Fruit fly (Drosophila melanogaster): ENCODE measurements around the gene Myb.
A peak's percentile ranks its signal among the peaks of the same experiment; 100 is the strongest.

The Myb gene

dm6 chrX:15889780-15890608, 32.4 kb upstream of the Myb start, which contains the start of the genes MSBP and CG15916 (continued):
- peak; percentile 66 for TF ChIP-seq CG1024 (GFP tag; IDR thresholded peaks at IDR 0.05)
- no peak for TF ChIP-seq CG33213 (GFP tag; optimal IDR thresholded peaks at IDR 0.05)
- no peak for TF ChIP-seq NfI (GFP tag; optimal IDR thresholded peaks at IDR 0.05)
- no peak for TF ChIP-seq CG31388 (GFP tag; optimal IDR thresholded peaks at IDR 0.05)
- TF ChIP-seq CG10431 (GFP tag; optimal IDR thresholded peaks at IDR 0.05): peak; percentile 18
- no peak for TF ChIP-seq CG30431 (GFP tag; optimal IDR thresholded peaks at IDR 0.05)
- TF ChIP-seq jing (GFP tag; optimal IDR thresholded peaks at IDR 0.05): no peak
- no peak for TF ChIP-seq pros (GFP tag; optimal IDR thresholded peaks at IDR 0.05)
- TF ChIP-seq Spps (tag; optimal IDR thresholded peaks at IDR 0.05): no peak
- peak; percentile 13 for TF ChIP-seq Dek (tag; optimal IDR thresholded peaks at IDR 0.05)
- TF ChIP-seq vfl (GFP tag; optimal IDR thresholded peaks at IDR 0.05): no peak
- TF ChIP-seq zfh2 (GFP tag; optimal IDR thresholded peaks at IDR 0.05): no peak
- TF ChIP-seq nmo (GFP tag; optimal IDR thresholded peaks at IDR 0.05): peak; percentile 70
- TF ChIP-seq lov (optimal IDR thresholded peaks at IDR 0.05): no peak
- no peak for TF ChIP-seq lov (GFP tag; IDR thresholded peaks at IDR 0.05)
- TF ChIP-seq CG10366 (GFP tag; IDR thresholded peaks at IDR 0.05): no peak
- no peak for TF ChIP-seq ro (GFP tag; IDR thresholded peaks at IDR 0.05)
- TF ChIP-seq lola (GFP tag; optimal IDR thresholded peaks at IDR 0.05): peak in 2 of 3 experiments; percentile 44 to 85
- no peak for TF ChIP-seq tgo (GFP tag; IDR thresholded peaks at IDR 0.05)

DNA sequence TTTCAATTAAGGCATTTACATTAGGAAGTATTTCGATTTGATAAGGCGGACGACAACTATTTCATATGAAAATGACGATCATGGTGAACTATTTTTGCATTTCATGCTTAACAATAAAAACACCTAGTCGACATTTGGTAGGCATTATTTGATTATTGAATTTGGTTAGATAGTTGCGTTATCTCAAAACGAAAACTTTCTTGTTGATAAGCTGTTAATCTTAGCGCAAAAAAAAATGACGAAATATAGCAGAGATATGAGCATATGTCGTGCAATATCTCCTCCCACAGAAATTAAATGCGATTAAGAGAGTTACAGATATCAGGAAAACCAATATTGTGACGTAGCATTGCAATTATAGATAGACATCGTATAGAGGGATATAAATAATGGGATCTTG, 31.1 kb upstream of the Myb start:
- peak; percentile 60 for TF ChIP-seq mirr (GFP tag; optimal IDR thresholded peaks at IDR 0.05)
- no peak for TF ChIP-seq crol (GFP tag; IDR thresholded peaks at IDR 0.05)
- no peak for TF ChIP-seq slp2 (GFP tag; optimal IDR thresholded peaks at IDR 0.05)
- no peak for TF ChIP-seq CG16779 (GFP tag; IDR thresholded peaks at IDR 0.05)
- no peak for TF ChIP-seq fu2 (GFP tag; optimal IDR thresholded peaks at IDR 0.05)
- TF ChIP-seq Dek (tag; optimal IDR thresholded peaks at IDR 0.05): no peak
- TF ChIP-seq bowl (GFP tag; IDR thresholded peaks at IDR 0.05): no peak
- no peak for TF ChIP-seq chn (GFP tag; optimal IDR thresholded peaks at IDR 0.05)
- TF ChIP-seq hb (GFP tag; IDR thresholded peaks at IDR 0.05; ENCODE audit: partially characterized antibody): no peak
- no peak for TF ChIP-seq HLH3B (GFP tag; IDR thresholded peaks at IDR 0.05)
- TF ChIP-seq CG8281 (tag; optimal IDR thresholded peaks at IDR 0.05): no peak
- TF ChIP-seq fd64A (GFP tag; optimal IDR thresholded peaks at IDR 0.05): no peak
- TF ChIP-seq vnd (GFP tag; IDR thresholded peaks at IDR 0.05; ENCODE audit: partially characterized antibody): no peak
- peak; percentile 89 for TF ChIP-seq exex (tag; optimal IDR thresholded peaks at IDR 0.05)
- no peak for TF ChIP-seq stc (GFP tag; IDR thresholded peaks at IDR 0.05)

DNA sequence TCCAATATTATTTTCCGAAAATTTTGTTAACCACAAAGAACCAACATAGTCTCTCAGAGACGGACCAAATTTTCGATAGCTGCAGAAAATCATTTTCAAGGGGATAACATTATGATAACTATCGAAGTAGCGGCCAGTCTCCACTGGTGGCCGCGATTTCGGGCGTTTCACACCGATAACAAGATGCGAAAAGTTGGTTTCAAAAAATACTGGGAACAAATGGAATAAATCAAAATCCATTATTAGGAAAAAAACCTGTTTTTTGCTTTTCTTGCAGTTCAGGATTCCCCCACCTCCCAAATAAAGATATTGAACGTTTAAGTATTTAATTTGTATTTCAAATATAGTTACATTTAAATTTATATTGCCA, 29.6 kb upstream of the Myb start, which contains the start of gene tay:
Gene tay, minus strand, starts transcription at position 65 of the 370 bp plus-strand sequence.
- TF ChIP-seq CG14441 (GFP tag; IDR thresholded peaks at IDR 0.05): no peak
- no peak for TF ChIP-seq Sox100B (GFP tag; optimal IDR thresholded peaks at IDR 0.05)
- TF ChIP-seq CG10209 (GFP tag; optimal IDR thresholded peaks at IDR 0.05): no peak
- TF ChIP-seq CG4282 (GFP tag; optimal IDR thresholded peaks at IDR 0.05): no peak
- 0 out of 3 replicates have a peak, but pooled peaks have one; percentile 37 for TF ChIP-seq mld (GFP tag; IDR thresholded peaks at IDR 0.05; ENCODE audit: partially characterized antibody)
- TF ChIP-seq CG18476 (GFP tag; optimal IDR thresholded peaks at IDR 0.05): no peak
- TF ChIP-seq Chrac-16 (GFP tag; optimal IDR thresholded peaks at IDR 0.05): no peak
- TF ChIP-seq lbe (GFP tag; optimal IDR thresholded peaks at IDR 0.05): no peak
- TF ChIP-seq CG12299 (tag; optimal IDR thresholded peaks at IDR 0.05): peak; percentile 1
- TF ChIP-seq hth (optimal IDR thresholded peaks at IDR 0.05): no peak
- TF ChIP-seq Dfd (GFP tag; optimal IDR thresholded peaks at IDR 0.05): no peak
- peak; percentile 42 for TF ChIP-seq Myb (GFP tag; optimal IDR thresholded peaks at IDR 0.05)
- peak; percentile 81 for TF ChIP-seq bbx (GFP tag; IDR thresholded peaks at IDR 0.05; ENCODE audit: partially characterized antibody)
- TF ChIP-seq CG12659 (GFP tag; optimal IDR thresholded peaks at IDR 0.05): peak; percentile 74
- no peak for TF ChIP-seq esg (GFP tag; conservative IDR thresholded peaks at IDR 0.05)
- TF ChIP-seq row (GFP tag; IDR thresholded peaks at IDR 0.05): peak; percentile 79
- no peak for TF ChIP-seq CG43689 (GFP tag; IDR thresholded peaks at IDR 0.05)
